Fruit fly (Drosophila melanogaster) whole organism, pupa: Measurements from ENCODE around the gene lush.

Experiments
- CG13204 ChIP-seq: fragments of 200-800 bp; sonication (Bioruptor generic); optimal IDR thresholded peaks from 2 replicates; lab custom pipeline; 2018; ENCODE audit warnings: missing biosample characterization, mild to moderate bottlenecking, missing genetic modification characterization, moderate library complexity
- CG14655 ChIP-seq: fragments of 200-800 bp; sonication (Bioruptor generic); optimal IDR thresholded peaks from 3 replicates; lab custom pipeline; 2017; ENCODE audit warnings: mild to moderate bottlenecking, missing biosample characterization, missing genetic modification reagents, missing genetic modification characterization
- CG15710 ChIP-seq: fragments of 200-800 bp; sonication (Bioruptor generic); optimal IDR thresholded peaks from 2 replicates; lab custom pipeline; 2018; ENCODE audit warnings: missing biosample characterization, mild to moderate bottlenecking, missing genetic modification characterization, moderate library complexity
- CG17806 ChIP-seq: fragments of 200-800 bp; sonication (Bioruptor generic); optimal IDR thresholded peaks from 2 replicates; lab custom pipeline; 2018; ENCODE audit warnings: missing biosample characterization, mild to moderate bottlenecking, missing genetic modification characterization, moderate library complexity
- CG32121 ChIP-seq: fragments of 200-800 bp; sonication (Bioruptor generic); IDR thresholded peaks from 2 replicates; pipeline ENCODE4 v1.3.6; 2022; ENCODE audit warnings: missing biosample characterization, missing genetic modification characterization
- EcR ChIP-seq: fragments of 200-800 bp; sonication (Bioruptor generic); optimal IDR thresholded peaks from 3 replicates; lab custom pipeline; 2019; ENCODE audit warnings: missing biosample characterization, missing genetic modification characterization, mild to moderate bottlenecking, moderate library complexity, missing genetic modification reagents
- Ets98B ChIP-seq: fragments of 200-800 bp; sonication (Bioruptor generic); IDR thresholded peaks from 2 replicates; pipeline ENCODE4 v1.3.6; 2022; ENCODE audit warnings: missing biosample characterization, missing genetic modification characterization
- Pif1B ChIP-seq: fragments of 200-800 bp; sonication (Bioruptor generic); optimal IDR thresholded peaks from 3 replicates; lab custom pipeline; 2016; ENCODE audit warnings: missing biosample characterization, missing genetic modification characterization
- fd96Ca ChIP-seq: fragments of 200-800 bp; sonication (Bioruptor generic); IDR thresholded peaks from 3 replicates; pipeline ENCODE4 v1.3.6; 2022; ENCODE audit warnings: missing biosample characterization, missing genetic modification characterization
- gl ChIP-seq: fragments of 200-800 bp; sonication (Bioruptor generic); optimal IDR thresholded peaks from 2 replicates; lab custom pipeline; 2018; ENCODE audit warnings: missing biosample characterization, mild to moderate bottlenecking, missing genetic modification characterization
- rn ChIP-seq: fragments of 200-800 bp; sonication (Bioruptor generic); IDR thresholded peaks from 2 replicates; pipeline ENCODE4 v1.3.6; 2022; ENCODE audit warnings: missing biosample characterization, missing genetic modification characterization

DNA sequence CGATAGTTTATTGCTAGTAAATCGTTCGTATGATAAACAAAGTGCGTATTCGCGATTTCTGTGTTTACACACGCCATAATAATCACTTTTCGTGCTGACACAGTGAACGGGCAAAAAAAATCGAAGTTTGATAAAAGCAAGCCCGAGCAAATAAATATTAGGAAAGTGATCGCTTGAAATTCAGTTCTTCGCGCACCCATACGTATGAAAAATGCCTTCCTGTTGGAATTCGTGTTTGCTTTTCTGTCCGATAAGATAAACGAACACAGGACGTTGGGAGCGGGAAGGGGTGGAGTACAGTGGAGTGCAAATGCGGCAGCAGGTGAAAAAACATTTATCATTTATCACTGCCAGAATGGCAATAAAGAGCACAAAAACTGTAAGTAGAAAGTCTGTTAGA is 24.8 kb upstream of the lush start:
- TF ChIP-seq CG32121 (GFP tag; lab: Robert Waterston, UW) (no peak), CG14655 (GFP tag; lab: Kevin White, UChicago) (no peak), Ets98B (GFP tag; lab: Robert Waterston, UW) (no peak), gl (tag; lab: Kevin White, UChicago) (no peak), Pif1B (GFP tag; lab: Kevin White, UChicago) (no peak), EcR (GFP tag; lab: Kevin White, UChicago) (no peak), CG13204 (GFP tag; lab: Kevin White, UChicago) (no peak), CG15710 (no peak), rn (GFP tag; lab: Robert Waterston, UW) (no peak), CG17806 (tag; lab: Kevin White, UChicago) (no peak), fd96Ca (GFP tag; lab: Robert Waterston, UW) (no peak)
